Fruit fly (Drosophila melanogaster) whole organism, embryonic: Measurements from ENCODE around the gene CG15922.
A peak's percentile ranks its signal among the peaks of the same experiment; 100 is the strongest.

ENCODE experiments used
- ATbp ChIP-seq: fragments of 200-800 bp; sonication (Bioruptor generic); optimal IDR thresholded peaks from 2 replicates; lab custom pipeline; 2017; ENCODE audit warnings: missing biosample characterization, mild to moderate bottlenecking, missing genetic modification characterization, missing genetic modification reagents
- B-H2 ChIP-seq: fragments of 200-800 bp; sonication (Bioruptor generic); optimal IDR thresholded peaks from 2 replicates; lab custom pipeline; 2018; ENCODE audit warnings: missing biosample characterization, mild to moderate bottlenecking, missing genetic modification characterization
- Blimp-1 ChIP-seq: fragments of 200-800 bp; sonication (Bioruptor generic); optimal IDR thresholded peaks from 3 replicates; lab custom pipeline; 2018; ENCODE audit warnings: missing biosample characterization, missing genetic modification characterization, mild to moderate bottlenecking, moderate library complexity, missing genetic modification reagents
- C15 ChIP-seq: fragments of 200-800 bp; sonication (Bioruptor generic); IDR thresholded peaks from 3 replicates; pipeline ENCODE4 v1.3.6; 2022; ENCODE audit warnings: missing biosample characterization, missing genetic modification characterization
- CG10274 ChIP-seq: fragments of 200-800 bp; sonication (Bioruptor generic); optimal IDR thresholded peaks from 3 replicates; lab custom pipeline; 2017; ENCODE audit warnings: missing biosample characterization, mild to moderate bottlenecking, missing genetic modification characterization
- CG10565 ChIP-seq: fragments of 200-800 bp; sonication (Bioruptor generic); optimal IDR thresholded peaks from 3 replicates; lab custom pipeline; 2016; ENCODE audit warnings: missing biosample characterization, mild to moderate bottlenecking, missing genetic modification characterization
- CG10959 ChIP-seq: fragments of 200-800 bp; sonication (Bioruptor generic); IDR thresholded peaks from 2 replicates; pipeline ENCODE4 v1.3.6; 2022; ENCODE audit warnings: missing biosample characterization, missing genetic modification characterization
- CG11093 ChIP-seq: fragments of 200-800 bp; sonication (Bioruptor generic); IDR thresholded peaks from 3 replicates; pipeline ENCODE4 v1.3.6; 2022; ENCODE audit warnings: missing biosample characterization, missing genetic modification characterization
- CG12071 ChIP-seq: fragments of 200-800 bp; sonication (Bioruptor generic); optimal IDR thresholded peaks from 3 replicates; lab custom pipeline; 2018; ENCODE audit warnings: missing biosample characterization, mild to moderate bottlenecking, missing genetic modification characterization
- CG1233 ChIP-seq: fragments of 200-800 bp; sonication (Bioruptor generic); optimal IDR thresholded peaks from 4 replicates; lab custom pipeline; 2018; ENCODE audit warnings: missing biosample characterization, mild to moderate bottlenecking, missing genetic modification characterization
- CG12942 ChIP-seq: fragments of 200-800 bp; sonication (Bioruptor generic); optimal IDR thresholded peaks from 3 replicates; lab custom pipeline; 2016; ENCODE audit warnings: missing biosample characterization, missing genetic modification characterization
- CG14860 ChIP-seq: fragments of 200-800 bp; sonication (Bioruptor generic); IDR thresholded peaks from 3 replicates; pipeline ENCODE4 v1.3.6; 2022; ENCODE audit warnings: missing biosample characterization, missing genetic modification characterization; ENCODE audit not compliant: partially characterized antibody
- CG15696 ChIP-seq: fragments of 200-800 bp; sonication (Bioruptor generic); optimal IDR thresholded peaks from 2 replicates; lab custom pipeline; 2019; ENCODE audit warnings: missing biosample characterization, mild to moderate bottlenecking, missing genetic modification characterization, moderate library complexity
- CG1603 ChIP-seq: fragments of 200-800 bp; sonication (Bioruptor generic); optimal IDR thresholded peaks from 2 replicates; lab custom pipeline; 2019; ENCODE audit warnings: missing biosample characterization, mild to moderate bottlenecking, missing genetic modification characterization, moderate library complexity
- CG1647 ChIP-seq: fragments of 200-800 bp; sonication (Bioruptor generic); optimal IDR thresholded peaks from 3 replicates; lab custom pipeline; 2016; ENCODE audit warnings: missing biosample characterization, missing genetic modification characterization
- CG17802 ChIP-seq: fragments of 200-800 bp; sonication (Bioruptor generic); optimal IDR thresholded peaks from 2 replicates; lab custom pipeline; 2018; ENCODE audit warnings: missing biosample characterization, mild to moderate bottlenecking, missing genetic modification characterization, moderate library complexity
- CG17829 ChIP-seq: fragments of 200-800 bp; optimal IDR thresholded peaks from 2 replicates; lab custom pipeline; 2019; ENCODE audit warnings: missing biosample characterization, mild to moderate bottlenecking, missing genetic modification characterization, moderate library complexity
- CG2199 ChIP-seq: fragments of 200-800 bp; sonication (Bioruptor generic); IDR thresholded peaks from 3 replicates; pipeline ENCODE4 v1.3.6; 2022; ENCODE audit warnings: missing biosample characterization, missing genetic modification characterization
- CG3065 ChIP-seq: fragments of 200-800 bp; sonication (Bioruptor generic); optimal IDR thresholded peaks from 2 replicates; lab custom pipeline; 2016; ENCODE audit warnings: missing biosample characterization, missing genetic modification characterization
- CG33557 ChIP-seq: fragments of 200-800 bp; sonication (Bioruptor generic); optimal IDR thresholded peaks from 2 replicates; lab custom pipeline; 2019; ENCODE audit warnings: missing biosample characterization, mild to moderate bottlenecking, missing genetic modification characterization, moderate library complexity
- CG34422 ChIP-seq: fragments of 200-800 bp; sonication (Bioruptor generic); IDR thresholded peaks from 3 replicates; pipeline ENCODE4 v1.3.6; 2022; ENCODE audit warnings: missing biosample characterization, missing genetic modification characterization
- CG3995 ChIP-seq: fragments of 200-800 bp; sonication (Bioruptor generic); optimal IDR thresholded peaks from 3 replicates; lab custom pipeline; 2016; ENCODE audit warnings: missing biosample characterization, missing genetic modification characterization
- CG4617 ChIP-seq: fragments of 200-800 bp; sonication (Bioruptor generic); optimal IDR thresholded peaks from 3 replicates; lab custom pipeline; 2016; ENCODE audit warnings: missing biosample characterization, missing genetic modification characterization, borderline replicate concordance
- CG6175 ChIP-seq: fragments of 200-800 bp; sonication (Bioruptor generic); IDR thresholded peaks from 3 replicates; pipeline ENCODE4 v1.3.6; 2022; ENCODE audit warnings: missing biosample characterization, missing genetic modification characterization
- CG8359 ChIP-seq: fragments of 200-800 bp; sonication (Bioruptor generic); optimal IDR thresholded peaks from 2 replicates; lab custom pipeline; 2017; ENCODE audit warnings: missing biosample characterization, mild to moderate bottlenecking, missing genetic modification characterization, borderline replicate concordance
- CG8388 ChIP-seq: fragments of 200-800 bp; sonication (Bioruptor generic); optimal IDR thresholded peaks from 2 replicates; lab custom pipeline; 2019; ENCODE audit warnings: missing biosample characterization, mild to moderate bottlenecking, missing genetic modification characterization, moderate library complexity
- D19B ChIP-seq: fragments of 200-800 bp; sonication (Bioruptor generic); optimal IDR thresholded peaks from 2 replicates; lab custom pipeline; 2017; ENCODE audit warnings: missing biosample characterization, mild to moderate bottlenecking, missing genetic modification characterization
- Dfd ChIP-seq, 2 experiments: fragments of >200 bp; optimal IDR thresholded peaks; 2 replicates each; lab custom pipeline; 2017; ENCODE audit warnings: missing biosample characterization in 2 of 2, missing genetic modification characterization in 2 of 2
- Doc3 ChIP-seq: fragments of 200-800 bp; sonication (Bioruptor generic); IDR thresholded peaks from 3 replicates; pipeline ENCODE4 v1.3.6; 2022; ENCODE audit warnings: missing biosample characterization, missing genetic modification characterization; ENCODE audit not compliant: partially characterized antibody
- Eip74EF ChIP-seq, 2 experiments: fragments of 200-800 bp in 1 of 2; fragments of >200 bp in 1 of 2; sonication (Bioruptor generic) in 1 of 2; optimal IDR thresholded peaks; 2 replicates each; lab custom pipeline; 2017 to 2019; ENCODE audit warnings: missing biosample characterization in 2 of 2, missing genetic modification characterization in 2 of 2, mild to moderate bottlenecking in 1 of 2, moderate library complexity in 1 of 2
- Lim3 ChIP-seq: fragments of 200-800 bp; sonication (Bioruptor generic); IDR thresholded peaks from 2 replicates; pipeline ENCODE4 v1.3.6; 2022; ENCODE audit warnings: missing biosample characterization, missing genetic modification characterization
- Max ChIP-seq: fragments of 200-800 bp; sonication (Bioruptor generic); optimal IDR thresholded peaks from 2 replicates; lab custom pipeline; 2016; ENCODE audit warnings: missing biosample characterization, mild to moderate bottlenecking, missing genetic modification characterization
- Pdp1 ChIP-seq, 2 experiments: fragments of 200-800 bp; sonication (Bioruptor generic); optimal IDR thresholded peaks; 3 replicates each; lab custom pipeline; 2016; ENCODE audit warnings: missing biosample characterization in 2 of 2, missing genetic modification characterization in 2 of 2, mild to moderate bottlenecking in 1 of 2, moderate library complexity in 1 of 2
- Xrp1 ChIP-seq: fragments of 200-800 bp; sonication (Bioruptor generic); IDR thresholded peaks from 2 replicates; pipeline ENCODE4 v1.3.6; 2022; ENCODE audit warnings: missing biosample characterization, missing genetic modification characterization
- ash1 ChIP-seq: fragments of 200-800 bp; sonication (Bioruptor generic); optimal IDR thresholded peaks from 2 replicates; lab custom pipeline; 2018; ENCODE audit warnings: missing biosample characterization, mild to moderate bottlenecking, missing genetic modification characterization
- cg ChIP-seq: fragments of 200-800 bp; sonication (Bioruptor generic); optimal IDR thresholded peaks from 3 replicates; lab custom pipeline; 2019; ENCODE audit warnings: missing biosample characterization, mild to moderate bottlenecking, missing genetic modification characterization, moderate library complexity
- da ChIP-seq: fragments of 200-800 bp; sonication (Bioruptor generic); optimal IDR thresholded peaks from 2 replicates; lab custom pipeline; 2016; ENCODE audit warnings: missing biosample characterization, missing genetic modification characterization
- eve ChIP-seq, 2 experiments: fragments of >200 bp; optimal IDR thresholded peaks; 2 replicates each; lab custom pipeline; 2017; ENCODE audit warnings: missing biosample characterization in 2 of 2, missing genetic modification characterization in 2 of 2
- grn ChIP-seq: fragments of 200-800 bp; sonication (Bioruptor generic); optimal IDR thresholded peaks from 3 replicates; lab custom pipeline; 2017; ENCODE audit warnings: missing biosample characterization, missing genetic modification characterization
- gt ChIP-seq: fragments of 200-800 bp; sonication (Bioruptor generic); IDR thresholded peaks from 2 replicates; pipeline ENCODE4 v1.3.6; 2022; ENCODE audit warnings: missing biosample characterization, missing genetic modification characterization
- klu ChIP-seq: fragments of 200-800 bp; sonication (Bioruptor generic); IDR thresholded peaks from 2 replicates; pipeline ENCODE4 v1.3.6; 2022; ENCODE audit warnings: missing biosample characterization, missing genetic modification characterization
- knrl ChIP-seq: fragments of 200-800 bp; sonication (Bioruptor generic); IDR thresholded peaks from 3 replicates; pipeline ENCODE4 v1.3.6; 2022; ENCODE audit warnings: missing biosample characterization, missing genetic modification characterization; ENCODE audit not compliant: partially characterized antibody
- lab ChIP-seq: fragments of 200-800 bp; sonication (Bioruptor generic); optimal IDR thresholded peaks from 3 replicates; lab custom pipeline; 2017; ENCODE audit warnings: missing biosample characterization, missing genetic modification characterization, mild to moderate bottlenecking, moderate library complexity, missing genetic modification reagents
- salm ChIP-seq: fragments of 200-800 bp; sonication (Bioruptor generic); optimal IDR thresholded peaks from 2 replicates; lab custom pipeline; 2018; ENCODE audit warnings: missing biosample characterization, mild to moderate bottlenecking, missing genetic modification characterization
- sd ChIP-seq: fragments of 200-800 bp; sonication (Bioruptor generic); optimal IDR thresholded peaks from 3 replicates; lab custom pipeline; 2018; ENCODE audit warnings: missing biosample characterization, mild to moderate bottlenecking, missing genetic modification characterization, moderate library complexity
- sim ChIP-seq: fragments of 200-800 bp; sonication (Bioruptor generic); IDR thresholded peaks from 2 replicates; pipeline ENCODE4 v1.3.6; 2022; ENCODE audit warnings: missing biosample characterization, missing genetic modification characterization
- vfl ChIP-seq: fragments of 200-800 bp; sonication (Bioruptor generic); optimal IDR thresholded peaks from 2 replicates; lab custom pipeline; 2016; ENCODE audit warnings: missing biosample characterization, missing genetic modification characterization
- wdn ChIP-seq: fragments of 200-800 bp; sonication (Bioruptor generic); IDR thresholded peaks from 2 replicates; pipeline ENCODE4 v1.3.6; 2022; ENCODE audit warnings: missing biosample characterization, missing genetic modification characterization
- wek ChIP-seq: fragments of 200-800 bp; sonication (Bioruptor generic); optimal IDR thresholded peaks from 3 replicates; lab custom pipeline; 2018; ENCODE audit warnings: missing biosample characterization, mild to moderate bottlenecking, missing genetic modification characterization, moderate library complexity
- zfh2 ChIP-seq: fragments of 200-800 bp; sonication (Bioruptor generic); optimal IDR thresholded peaks from 2 replicates; lab custom pipeline; 2016; ENCODE audit warnings: missing biosample characterization, missing genetic modification characterization

CG15922 gene

DNA sequence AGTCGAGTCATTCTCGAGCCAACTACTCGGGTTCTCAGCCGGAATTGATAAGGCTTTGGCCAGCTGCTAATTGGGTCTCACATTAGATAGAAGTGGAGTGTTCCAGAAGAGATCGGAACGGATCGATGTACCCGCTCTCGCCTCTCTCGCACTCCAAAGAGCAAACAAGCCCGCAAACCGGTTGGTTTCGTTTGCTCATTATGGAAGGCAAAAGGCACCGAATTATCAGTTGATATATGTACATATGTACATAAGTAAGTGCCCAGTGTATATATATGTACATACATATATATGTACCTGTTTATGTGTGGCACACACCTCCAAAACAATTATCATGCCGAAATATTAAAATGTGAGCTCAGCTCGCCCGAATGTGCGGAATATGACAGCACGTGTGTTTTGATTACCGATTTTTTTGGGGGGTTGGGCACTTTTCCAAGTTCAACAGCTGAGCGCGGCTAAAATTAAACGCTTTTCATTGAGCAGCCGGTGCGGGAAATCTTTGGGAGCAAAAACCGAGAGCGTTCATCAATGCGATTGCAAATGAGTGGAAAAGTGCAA is 4.3 kb downstream of the CG15922 start (continued):
- TF ChIP-seq sim (GFP tag; lab: Robert Waterston, UW) (0 out of 2 replicates have a peak, but pooled peaks have one; percentile 24), Eip74EF (GFP tag; optimal IDR thresholded peaks at IDR 0.05; lab: Kevin White, UChicago) (peak in 1 of 2 experiments; percentile 30), vfl (GFP tag; lab: Kevin White, UChicago) (no peak), CG34422 (GFP tag; lab: Robert Waterston, UW) (no peak), ATbp (GFP tag; lab: Kevin White, UChicago) (peak; percentile 73), knrl (GFP tag; lab: Robert Waterston, UW) (no peak), CG1233 (GFP tag; lab: Kevin White, UChicago) (peak; percentile 82), CG2199 (no peak), eve (GFP tag; optimal IDR thresholded peaks at IDR 0.05; lab: Kevin White, UChicago) (no peak), da (GFP tag; lab: Kevin White, UChicago) (no peak), salm (tag; lab: Kevin White, UChicago) (peak; percentile 43), Xrp1 (GFP tag; lab: Robert Waterston, UW) (peak; percentile 69), CG33557 (GFP tag; lab: Kevin White, UChicago) (peak; percentile 75), Lim3 (GFP tag; lab: Robert Waterston, UW) (no peak), CG11093 (no peak), CG10959 (GFP tag; lab: Robert Waterston, UW) (no peak), CG14860 (GFP tag; lab: Robert Waterston, UW) (no peak), lab (GFP tag; lab: Kevin White, UChicago) (no peak), Max (GFP tag; lab: Kevin White, UChicago) (no peak), cg (GFP tag; lab: Kevin White, UChicago) (peak; percentile 14), CG3995 (GFP tag; lab: Kevin White, UChicago) (no peak), CG6175 (GFP tag; lab: Robert Waterston, UW) (no peak), CG12071 (peak; percentile 74), klu (GFP tag; lab: Robert Waterston, UW) (no peak), Pdp1 (GFP tag; optimal IDR thresholded peaks at IDR 0.05; lab: Kevin White, UChicago) (peak in 1 of 2 experiments; percentile 12), CG17829 (tag; lab: Kevin White, UChicago) (no peak), CG17802 (tag; lab: Kevin White, UChicago) (no peak), wek (peak; percentile 91), CG10274 (GFP tag; lab: Kevin White, UChicago) (no peak), ash1 (peak; percentile 1), CG1647 (no peak), grn (peak; percentile 16), CG12942 (GFP tag; lab: Kevin White, UChicago) (no peak), CG4617 (GFP tag; lab: Kevin White, UChicago) (no peak), Dfd (GFP tag; optimal IDR thresholded peaks at IDR 0.05; lab: Kevin White, UChicago) (no peak), gt (GFP tag; lab: Robert Waterston, UW) (no peak), Blimp-1 (GFP tag; lab: Kevin White, UChicago) (no peak), C15 (GFP tag; lab: Robert Waterston, UW) (no peak), CG8388 (GFP tag; lab: Kevin White, UChicago) (no peak), zfh2 (GFP tag; lab: Kevin White, UChicago) (no peak), CG15696 (tag; lab: Kevin White, UChicago) (peak; percentile 64), CG10565 (GFP tag; lab: Kevin White, UChicago) (no peak), B-H2 (GFP tag; lab: Kevin White, UChicago) (peak; percentile 75), CG1603 (tag; lab: Kevin White, UChicago) (peak; percentile 56), sd (tag; lab: Kevin White, UChicago) (peak; percentile 4), wdn (GFP tag; lab: Robert Waterston, UW) (no peak; the same call in 1 of the 2 replicates), D19B (GFP tag; lab: Kevin White, UChicago) (no peak), CG8359 (GFP tag; lab: Kevin White, UChicago) (peak; percentile 43), CG3065 (GFP tag; lab: Kevin White, UChicago) (no peak), Doc3 (GFP tag; lab: Robert Waterston, UW) (no peak)
